Worm (Caenorhabditis elegans) whole organism, L4/young adult: ENCODE results near the gene srg-20.

Source experiments
- W03F9.2 ChIP-seq: fragments of 150-350 bp; optimal IDR thresholded peaks from 2 replicates; lab custom pipeline; 2014; ENCODE audit warnings: missing biosample characterization, missing genetic modification characterization
- dao-5 ChIP-seq: sonication (generic microtip); optimal IDR thresholded peaks from 2 replicates; lab custom pipeline; 2016; ENCODE audit warnings: missing genotype, missing genetic modification characterization, moderate library complexity, missing compliant biosample characterization
- him-1 ChIP-seq: sonication (generic microtip); optimal IDR thresholded peaks from 2 replicates; lab custom pipeline; 2016; ENCODE audit warnings: missing genotype, missing genetic modification reagents, missing genetic modification characterization, missing compliant biosample characterization

ce11 chrII:1603049-1603448 is 33.4 kb upstream of the srg-20 start:
- no peak for TF ChIP-seq W03F9.2 (tag; lab: Kevin White, UChicago)
- TF ChIP-seq him-1 (tag; lab: Kevin White, UChicago): no peak
- TF ChIP-seq dao-5 (tag; lab: Kevin White, UChicago): no peak
